Fruit fly (Drosophila melanogaster): Measurements from ENCODE around the gene CG46412.

- TF ChIP-seq br (GFP tag; optimal IDR thresholded peaks at IDR 0.05) (no peak), usp (GFP tag; optimal IDR thresholded peaks at IDR 0.05) (no peak), psq (GFP tag; optimal IDR thresholded peaks at IDR 0.05) (no peak), jim (GFP tag; optimal IDR thresholded peaks at IDR 0.05) (no peak), tai (GFP tag; optimal IDR thresholded peaks at IDR 0.05) (no peak), dmrt93B (GFP tag; optimal IDR thresholded peaks at IDR 0.05) (no peak), pan (optimal IDR thresholded peaks at IDR 0.05) (no peak), CG32264 (GFP tag; optimal IDR thresholded peaks at IDR 0.05) (no peak)
Observed at dm6 chr3L:11556637-11557036, 7.2 kb downstream of the CG46412 start.
